Fruit fly (Drosophila melanogaster) whole organism: ENCODE results near the gene DENR.

Source experiments
- CG8478 ChIP-seq: fragments of >200 bp; optimal IDR thresholded peaks from 2 replicates; lab custom pipeline; 2018; ENCODE audit warnings: inconsistent platforms
- Dll ChIP-seq: fragments of >200 bp; optimal IDR thresholded peaks from 2 replicates; lab custom pipeline; 2017
- usp ChIP-seq: fragments of >200 bp; optimal IDR thresholded peaks from 2 replicates; lab custom pipeline; 2017; ENCODE audit warnings: missing biosample characterization, missing genetic modification characterization, mixed read lengths

DNA sequence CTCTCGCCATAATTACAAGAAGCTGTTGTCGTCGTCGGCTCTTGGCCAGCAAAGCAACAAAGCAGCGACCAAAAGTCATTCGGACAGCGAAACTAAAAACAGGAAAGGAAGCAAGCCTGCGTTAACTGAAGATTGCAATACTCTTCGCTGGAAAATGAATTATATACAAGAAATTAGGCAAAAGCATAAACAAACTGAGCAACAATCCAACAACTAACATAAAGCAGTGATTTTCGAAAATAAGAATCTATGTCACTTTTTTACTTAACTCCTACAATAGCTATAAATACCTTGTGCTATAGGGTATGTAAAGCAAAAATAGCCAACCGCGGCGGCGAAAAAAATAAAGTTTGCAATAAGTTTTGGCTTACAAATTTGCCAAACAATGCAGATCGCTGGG is 14.6 kb downstream of the DENR start:
- TF ChIP-seq CG8478 (no peak), Dll (lab: Kevin White, UChicago) (no peak), usp (GFP tag; lab: Kevin White, UChicago) (no peak)
